Fruit fly (Drosophila melanogaster) whole organism, wandering third instar larva: ENCODE measurements around the gene rb.

ENCODE experiments used
- Mio ChIP-seq: sonication (Bioruptor generic); optimal IDR thresholded peaks from 2 replicates; lab custom pipeline; 2016; ENCODE audit warnings: missing biosample characterization, missing genetic modification characterization
- br ChIP-seq: fragments of 200-800 bp; sonication (Bioruptor generic); optimal IDR thresholded peaks from 2 replicates; lab custom pipeline; 2016; ENCODE audit warnings: missing biosample characterization, missing genetic modification characterization
- brk ChIP-seq: fragments of 200-800 bp; sonication (Bioruptor generic); optimal IDR thresholded peaks from 2 replicates; lab custom pipeline; 2016; ENCODE audit warnings: missing biosample characterization, mild to moderate bottlenecking, missing genetic modification characterization
- dl ChIP-seq, 2 experiments: fragments of 175-275, 200-275 bp in 1 of 2; fragments of 200-275 bp in 1 of 2; sonication (Bioruptor generic); optimal IDR thresholded peaks; lab custom pipeline; 2018; ENCODE audit warnings: mild to moderate bottlenecking in 2 of 2, missing biosample characterization in 2 of 2, missing genetic modification characterization in 2 of 2, moderate library complexity in 2 of 2; ENCODE audit not compliant: partially characterized antibody in 2 of 2, insufficient read depth in 1 of 2
- usp ChIP-seq: fragments of >200 bp; optimal IDR thresholded peaks from 2 replicates; lab custom pipeline; 2017; ENCODE audit warnings: missing biosample characterization, missing genetic modification characterization

dm6 chrX:4529909-4530308, 10.5 kb downstream of the rb start, which contains the start of gene CG3556:
- no peak for TF ChIP-seq usp
- TF ChIP-seq Mio (GFP tag; lab: Kevin White, UChicago): no peak
- no peak for TF ChIP-seq dl (GFP tag; optimal IDR thresholded peaks at IDR 0.05; lab: Kevin White, UChicago; ENCODE audit: insufficient read depth in 1 of 2, partially characterized antibody in 2 of 2)
- TF ChIP-seq brk (GFP tag; lab: Kevin White, UChicago): no peak
- TF ChIP-seq br (GFP tag; lab: Kevin White, UChicago): no peak
